Fruit fly (Drosophila melanogaster) whole organism, pupa: ENCODE data around the gene CG32170.

Experiments used
- CG10348 ChIP-seq: fragments of 200-800 bp; sonication (Bioruptor generic); IDR thresholded peaks from 2 replicates; pipeline ENCODE4 v1.3.6; 2022; ENCODE audit warnings: missing biosample characterization, missing genetic modification characterization
- CG12605 ChIP-seq: fragments of 200-800 bp; sonication (Bioruptor generic); IDR thresholded peaks from 2 replicates; pipeline ENCODE4 v1.3.6; 2022; ENCODE audit warnings: missing biosample characterization, missing genetic modification characterization
- CG13204 ChIP-seq: fragments of 200-800 bp; sonication (Bioruptor generic); optimal IDR thresholded peaks from 2 replicates; lab custom pipeline; 2018; ENCODE audit warnings: missing biosample characterization, mild to moderate bottlenecking, missing genetic modification characterization, moderate library complexity
- CG14655 ChIP-seq: fragments of 200-800 bp; sonication (Bioruptor generic); optimal IDR thresholded peaks from 3 replicates; lab custom pipeline; 2017; ENCODE audit warnings: mild to moderate bottlenecking, missing biosample characterization, missing genetic modification reagents, missing genetic modification characterization
- CG15710 ChIP-seq: fragments of 200-800 bp; sonication (Bioruptor generic); optimal IDR thresholded peaks from 2 replicates; lab custom pipeline; 2018; ENCODE audit warnings: missing biosample characterization, mild to moderate bottlenecking, missing genetic modification characterization, moderate library complexity
- CG17806 ChIP-seq: fragments of 200-800 bp; sonication (Bioruptor generic); optimal IDR thresholded peaks from 2 replicates; lab custom pipeline; 2018; ENCODE audit warnings: missing biosample characterization, mild to moderate bottlenecking, missing genetic modification characterization, moderate library complexity
- CG32121 ChIP-seq: fragments of 200-800 bp; sonication (Bioruptor generic); IDR thresholded peaks from 2 replicates; pipeline ENCODE4 v1.3.6; 2022; ENCODE audit warnings: missing biosample characterization, missing genetic modification characterization
- CG34367 ChIP-seq: fragments of 200-800 bp; sonication (Bioruptor generic); optimal IDR thresholded peaks from 2 replicates; lab custom pipeline; 2018; ENCODE audit warnings: missing biosample characterization, mild to moderate bottlenecking, missing genetic modification characterization
- CG4496 ChIP-seq: fragments of 200-800 bp; sonication (Bioruptor generic); IDR thresholded peaks from 3 replicates; pipeline ENCODE4 v1.3.6; 2022; ENCODE audit warnings: missing biosample characterization, missing genetic modification characterization
- CG8159 ChIP-seq: fragments of 200-800 bp; sonication (Bioruptor generic); optimal IDR thresholded peaks from 3 replicates; lab custom pipeline; 2018; ENCODE audit warnings: missing biosample characterization, mild to moderate bottlenecking, missing genetic modification characterization, moderate library complexity
- CG8301 ChIP-seq: fragments of 200-800 bp; sonication (Bioruptor generic); optimal IDR thresholded peaks from 2 replicates; lab custom pipeline; 2018; ENCODE audit warnings: missing biosample characterization, mild to moderate bottlenecking, missing genetic modification characterization
- CG9948 ChIP-seq: fragments of 200-800 bp; sonication (Bioruptor generic); optimal IDR thresholded peaks from 2 replicates; lab custom pipeline; 2018; ENCODE audit warnings: missing biosample characterization, mild to moderate bottlenecking, missing genetic modification characterization, moderate library complexity
- D1 ChIP-seq: fragments of 200-800 bp; sonication (Bioruptor generic); optimal IDR thresholded peaks from 2 replicates; lab custom pipeline; 2018; ENCODE audit warnings: missing biosample characterization, mild to moderate bottlenecking, missing genetic modification characterization, moderate library complexity
- EcR ChIP-seq: fragments of 200-800 bp; sonication (Bioruptor generic); optimal IDR thresholded peaks from 3 replicates; lab custom pipeline; 2019; ENCODE audit warnings: missing biosample characterization, missing genetic modification characterization, mild to moderate bottlenecking, moderate library complexity, missing genetic modification reagents
- Ets98B ChIP-seq: fragments of 200-800 bp; sonication (Bioruptor generic); IDR thresholded peaks from 2 replicates; pipeline ENCODE4 v1.3.6; 2022; ENCODE audit warnings: missing biosample characterization, missing genetic modification characterization
- Pif1A ChIP-seq: fragments of 200-800 bp; sonication (Bioruptor generic); optimal IDR thresholded peaks from 3 replicates; lab custom pipeline; 2016; ENCODE audit warnings: missing biosample characterization, missing genetic modification characterization
- Pif1B ChIP-seq: fragments of 200-800 bp; sonication (Bioruptor generic); optimal IDR thresholded peaks from 3 replicates; lab custom pipeline; 2016; ENCODE audit warnings: missing biosample characterization, missing genetic modification characterization
- Snoo ChIP-seq: fragments of 200-800 bp; sonication (Bioruptor generic); optimal IDR thresholded peaks from 3 replicates; lab custom pipeline; 2017; ENCODE audit warnings: missing biosample characterization, mild to moderate bottlenecking, missing genetic modification characterization, inconsistent platforms
- fd96Ca ChIP-seq: fragments of 200-800 bp; sonication (Bioruptor generic); IDR thresholded peaks from 3 replicates; pipeline ENCODE4 v1.3.6; 2022; ENCODE audit warnings: missing biosample characterization, missing genetic modification characterization
- gl ChIP-seq: fragments of 200-800 bp; sonication (Bioruptor generic); optimal IDR thresholded peaks from 2 replicates; lab custom pipeline; 2018; ENCODE audit warnings: missing biosample characterization, mild to moderate bottlenecking, missing genetic modification characterization
- rn ChIP-seq: fragments of 200-800 bp; sonication (Bioruptor generic); IDR thresholded peaks from 2 replicates; pipeline ENCODE4 v1.3.6; 2022; ENCODE audit warnings: missing biosample characterization, missing genetic modification characterization

CG32170 gene

dm6 chr3L:16881097-16881496, 4.0 kb downstream of the CG32170 start:
- TF ChIP-seq CG32121 (0 out of 2 replicates have a peak, but pooled peaks have one; percentile 11), CG12605 (GFP tag; lab: Robert Waterston, UW) (no peak)

DNA sequence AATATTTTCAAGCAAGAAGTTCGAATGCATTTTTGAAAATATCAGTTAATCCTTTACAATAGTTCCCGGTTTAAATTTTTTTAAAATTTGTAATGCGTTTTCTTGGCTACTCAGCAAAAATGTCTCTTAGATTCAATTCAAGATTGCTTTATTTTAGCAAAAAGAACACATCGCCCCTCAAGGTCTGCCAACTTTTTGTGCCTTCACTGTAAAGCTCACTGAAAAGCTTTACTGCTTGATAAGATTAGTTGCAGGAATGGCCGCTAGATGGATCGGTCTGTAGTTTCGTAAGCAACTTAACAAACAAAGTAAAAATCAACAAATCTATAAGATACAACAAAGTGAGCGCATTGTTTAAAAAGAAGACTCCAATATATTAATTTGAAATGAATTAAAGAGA, 6.9 kb downstream of the CG32170 start:
- peak; percentile 68 for TF ChIP-seq EcR (GFP tag; lab: Kevin White, UChicago)
- TF ChIP-seq CG4496 (GFP tag; lab: Robert Waterston, UW), result 0 out of 3 replicates have a peak, but pooled peaks have one; percentile 13
- no peak for TF ChIP-seq Pif1A (GFP tag; lab: Kevin White, UChicago)
- TF ChIP-seq rn, result no peak
- TF ChIP-seq CG13204 (GFP tag; lab: Kevin White, UChicago), result no peak
- TF ChIP-seq CG14655 (GFP tag; lab: Kevin White, UChicago), result peak; percentile 30
- TF ChIP-seq CG9948 (tag; lab: Kevin White, UChicago), result no peak
- no peak for TF ChIP-seq Pif1B
- TF ChIP-seq CG12605 (GFP tag; lab: Robert Waterston, UW), result no peak
- TF ChIP-seq Snoo (tag; lab: Kevin White, UChicago), result no peak
- peak; percentile 57 for TF ChIP-seq D1 (tag; lab: Kevin White, UChicago)
- no peak for TF ChIP-seq CG15710 (tag; lab: Kevin White, UChicago)
- TF ChIP-seq Ets98B (GFP tag; lab: Robert Waterston, UW), result no peak
- no peak for TF ChIP-seq CG32121
- no peak for TF ChIP-seq CG10348 (GFP tag; lab: Robert Waterston, UW)
- TF ChIP-seq gl (tag; lab: Kevin White, UChicago), result no peak
- TF ChIP-seq CG34367, result no peak
- no peak for TF ChIP-seq fd96Ca (GFP tag; lab: Robert Waterston, UW)
- peak; percentile 30 for TF ChIP-seq CG8301 (tag; lab: Kevin White, UChicago)
- TF ChIP-seq CG17806, result no peak
- TF ChIP-seq CG8159 (tag; lab: Kevin White, UChicago), result no peak

- TF ChIP-seq Ets98B (GFP tag; lab: Robert Waterston, UW) (peak; percentile 59), CG8301 (tag; lab: Kevin White, UChicago) (peak; percentile 5), CG4496 (GFP tag; lab: Robert Waterston, UW) (peak; percentile 63), CG32121 (peak; percentile 81), CG34367 (no peak)
- TF ChIP-seq, all 21 proteins: peak for 4
These were observed 7.9 kb downstream of the CG32170 start for dm6 chr3L:16885042-16885441.

dm6 chr3L:16886179-16886930, 9.2 kb downstream of the CG32170 start:
- TF ChIP-seq fd96Ca (GFP tag; lab: Robert Waterston, UW) (no peak), CG32121 (peak; percentile 32; the same call in 1 of the 2 replicates), CG14655 (GFP tag; lab: Kevin White, UChicago) (peak; percentile 42), EcR (GFP tag; lab: Kevin White, UChicago) (no peak), Ets98B (GFP tag; lab: Robert Waterston, UW) (peak; percentile 17; the same call in 1 of the 2 replicates), CG4496 (GFP tag; lab: Robert Waterston, UW) (peak; percentile 34; the same call in 2 of the 3 replicates), CG12605 (GFP tag; lab: Robert Waterston, UW) (peak; percentile 67), Pif1A (GFP tag; lab: Kevin White, UChicago) (no peak), CG8301 (tag; lab: Kevin White, UChicago) (no peak), Snoo (tag; lab: Kevin White, UChicago) (no peak)
- TF ChIP-seq, all 21 proteins: peak for 5

DNA sequence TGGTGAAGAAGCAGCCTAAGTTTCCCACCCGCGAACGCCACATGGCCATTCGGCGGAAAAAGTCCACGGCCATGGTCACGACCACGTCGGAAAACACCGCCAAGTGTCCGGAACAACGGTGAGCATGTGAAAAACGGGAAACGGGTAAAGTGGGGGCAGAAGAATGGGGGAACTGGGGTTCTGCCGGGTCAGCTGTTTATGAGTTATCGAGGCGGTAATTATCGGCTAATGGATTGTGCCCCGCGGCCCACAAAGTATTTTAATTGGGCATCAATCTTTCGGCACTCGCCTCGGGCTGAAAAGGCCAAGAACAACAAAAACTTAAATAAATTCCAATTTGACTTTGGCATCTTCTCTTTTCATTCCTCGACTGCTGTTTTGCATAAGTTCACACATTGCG, 10.2 kb downstream of the CG32170 start:
- no peak for TF ChIP-seq CG17806
- TF ChIP-seq CG15710 (tag; lab: Kevin White, UChicago), result no peak
- TF ChIP-seq CG14655 (GFP tag; lab: Kevin White, UChicago), result no peak

- TF ChIP-seq Ets98B (GFP tag; lab: Robert Waterston, UW) (no peak), fd96Ca (GFP tag; lab: Robert Waterston, UW) (no peak), D1 (tag; lab: Kevin White, UChicago) (no peak), CG34367 (no peak), CG13204 (GFP tag; lab: Kevin White, UChicago) (no peak), Pif1A (GFP tag; lab: Kevin White, UChicago) (no peak), Pif1B (no peak), CG9948 (tag; lab: Kevin White, UChicago) (no peak), CG15710 (tag; lab: Kevin White, UChicago) (no peak), CG8159 (tag; lab: Kevin White, UChicago) (no peak), gl (tag; lab: Kevin White, UChicago) (no peak), CG17806 (no peak), rn (no peak), CG8301 (tag; lab: Kevin White, UChicago) (no peak), CG14655 (GFP tag; lab: Kevin White, UChicago) (no peak), CG32121 (no peak), Snoo (tag; lab: Kevin White, UChicago) (no peak), CG4496 (GFP tag; lab: Robert Waterston, UW) (no peak), EcR (GFP tag; lab: Kevin White, UChicago) (no peak), CG10348 (GFP tag; lab: Robert Waterston, UW) (no peak)
These were observed 12.4 kb downstream of the CG32170 start for dm6 chr3L:16889545-16889944.
